Fruit fly (Drosophila melanogaster) whole organism, embryonic: ENCODE data around the gene CheA29a.

Source experiments
- Atf6 ChIP-seq: fragments of 200-800 bp; sonication (Bioruptor generic); IDR thresholded peaks from 2 replicates; pipeline ENCODE4 v1.3.6; 2022; ENCODE audit warnings: missing biosample characterization, missing genetic modification characterization
- CG10654 ChIP-seq: fragments of 200-800 bp; sonication (Bioruptor generic); optimal IDR thresholded peaks from 2 replicates; lab custom pipeline; 2016; ENCODE audit warnings: missing biosample characterization, missing genetic modification characterization
- CG13424 ChIP-seq: fragments of 200-800 bp; sonication (Bioruptor generic); optimal IDR thresholded peaks from 2 replicates; lab custom pipeline; 2019; ENCODE audit warnings: missing biosample characterization, mild to moderate bottlenecking, missing genetic modification characterization, moderate library complexity
- CG2199 ChIP-seq: fragments of 200-800 bp; sonication (Bioruptor generic); IDR thresholded peaks from 3 replicates; pipeline ENCODE4 v1.3.6; 2022; ENCODE audit warnings: missing biosample characterization, missing genetic modification characterization
- CG3407 ChIP-seq: fragments of 200-800 bp; sonication (Bioruptor generic); optimal IDR thresholded peaks from 2 replicates; lab custom pipeline; 2018; ENCODE audit warnings: missing biosample characterization, mild to moderate bottlenecking, missing genetic modification characterization
- CG9727 ChIP-seq: fragments of 200-800 bp; sonication (Bioruptor generic); optimal IDR thresholded peaks from 3 replicates; lab custom pipeline; 2017; ENCODE audit warnings: missing biosample characterization, mild to moderate bottlenecking, missing genetic modification characterization
- D19A ChIP-seq: fragments of 200-800 bp; optimal IDR thresholded peaks from 3 replicates; lab custom pipeline; 2019; ENCODE audit warnings: missing biosample characterization, mild to moderate bottlenecking, missing genetic modification characterization, moderate library complexity
- Ets65A ChIP-seq: fragments of 200-800 bp; sonication (Bioruptor generic); peaks from one replicate; lab custom pipeline; 2016; ENCODE audit warnings: missing biosample characterization, missing genetic modification characterization
- Hr78 ChIP-seq, 2 experiments: fragments of 200-800 bp in 1 of 2; fragments of >200 bp in 1 of 2; sonication (Bioruptor generic) in 1 of 2; optimal IDR thresholded peaks; 2 replicates each; lab custom pipeline; 2017 to 2019; ENCODE audit warnings: missing biosample characterization in 2 of 2, missing genetic modification characterization in 2 of 2, mild to moderate bottlenecking in 1 of 2, moderate library complexity in 1 of 2
- MBD-R2 ChIP-seq: fragments of 200-800 bp; sonication (Bioruptor generic); IDR thresholded peaks from 2 replicates; pipeline ENCODE4 v1.3.6; 2022; ENCODE audit warnings: missing biosample characterization, missing genetic modification characterization
- Med ChIP-seq: fragments of 200-800 bp; sonication (Bioruptor generic); peaks from one replicate; lab custom pipeline; 2016; ENCODE audit warnings: missing biosample characterization, missing genetic modification characterization, mild to moderate bottlenecking, inconsistent platforms, moderate library complexity
- Nf-YB ChIP-seq: fragments of 200-800 bp; sonication (Bioruptor generic); optimal IDR thresholded peaks from 3 replicates; lab custom pipeline; 2019; ENCODE audit warnings: missing biosample characterization, mild to moderate bottlenecking, missing genetic modification characterization, moderate library complexity
- Pdp1 ChIP-seq, 2 experiments: fragments of 200-800 bp; sonication (Bioruptor generic); optimal IDR thresholded peaks; 3 replicates each; lab custom pipeline; 2016; ENCODE audit warnings: missing biosample characterization in 2 of 2, missing genetic modification characterization in 2 of 2, mild to moderate bottlenecking in 1 of 2, moderate library complexity in 1 of 2
- YL-1 ChIP-seq: fragments of 200-800 bp; sonication (Bioruptor generic); optimal IDR thresholded peaks from 3 replicates; lab custom pipeline; 2017; ENCODE audit warnings: missing biosample characterization, mild to moderate bottlenecking, missing genetic modification characterization
- ab ChIP-seq: fragments of 200-800 bp; sonication (Bioruptor generic); optimal IDR thresholded peaks from 2 replicates; lab custom pipeline; 2016; ENCODE audit warnings: missing biosample characterization, missing genetic modification characterization
- bbx ChIP-seq: fragments of 200-800 bp; sonication (Bioruptor generic); IDR thresholded peaks from 2 replicates; pipeline ENCODE4 v1.3.6; 2022; ENCODE audit warnings: missing biosample characterization, missing genetic modification characterization; ENCODE audit not compliant: partially characterized antibody
- gsb-n ChIP-seq: fragments of 200-800 bp; sonication (Bioruptor generic); optimal IDR thresholded peaks from 3 replicates; lab custom pipeline; 2018; ENCODE audit warnings: missing biosample characterization, mild to moderate bottlenecking, missing genetic modification characterization
- pita ChIP-seq: fragments of 200-800 bp; sonication (Bioruptor generic); optimal IDR thresholded peaks from 2 replicates; lab custom pipeline; 2017; ENCODE audit warnings: missing biosample characterization, mild to moderate bottlenecking, missing genetic modification characterization
- sens-2 ChIP-seq: fragments of 200-800 bp; sonication (Bioruptor generic); IDR thresholded peaks from 2 replicates; pipeline ENCODE4 v1.3.6; 2022; ENCODE audit warnings: missing biosample characterization, missing genetic modification characterization
- ssp ChIP-seq: fragments of 200-800 bp; sonication (Bioruptor generic); IDR thresholded peaks from 2 replicates; pipeline ENCODE4 v1.3.6; 2022; ENCODE audit warnings: missing biosample characterization, missing genetic modification characterization
- zf30C ChIP-seq: fragments of 200-800 bp; sonication (Bioruptor generic); optimal IDR thresholded peaks from 3 replicates; lab custom pipeline; 2018; ENCODE audit warnings: missing biosample characterization, mild to moderate bottlenecking, missing genetic modification characterization
- zfh1 ChIP-seq: fragments of 200-800 bp; sonication (Bioruptor generic); IDR thresholded peaks from 3 replicates; pipeline ENCODE4 v1.3.6; 2022; ENCODE audit warnings: missing biosample characterization, missing genetic modification characterization

CheA29a gene

DNA sequence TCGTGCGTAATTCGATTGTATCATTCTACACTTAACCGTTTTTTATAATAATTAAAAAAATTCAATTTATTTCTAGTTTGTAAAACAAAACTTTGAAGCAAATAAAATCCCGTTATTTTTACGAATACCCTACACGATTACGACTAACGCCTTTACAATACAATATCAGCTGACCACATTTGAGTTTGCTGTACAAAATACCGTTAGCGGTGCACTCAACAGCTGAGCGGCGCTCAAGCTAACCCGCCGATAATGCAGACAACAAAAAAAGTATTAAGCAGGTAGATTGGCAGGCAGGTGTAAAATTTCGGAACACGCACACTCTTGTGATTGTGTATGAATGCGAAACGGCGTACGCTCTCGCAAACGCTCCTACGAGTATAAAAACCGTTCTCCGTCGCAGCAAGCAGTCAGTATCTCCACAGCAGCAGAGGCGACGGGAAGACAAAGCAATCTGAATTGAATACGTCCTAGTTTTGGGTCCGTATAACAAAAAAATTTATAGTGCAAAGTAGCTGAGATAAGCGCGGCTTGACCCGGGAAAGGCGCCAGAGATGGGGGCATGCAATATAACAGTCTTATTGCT, 44.7 kb downstream of the CheA29a start, which contains the start of gene Acer (continued):
- TF ChIP-seq CG13424: peak; percentile 18
- TF ChIP-seq gsb-n (tag; lab: Kevin White, UChicago): no peak
- TF ChIP-seq Atf6 (GFP tag; lab: Robert Waterston, UW): no peak
- no peak for TF ChIP-seq sens-2 (GFP tag; lab: Robert Waterston, UW)
- TF ChIP-seq ssp (GFP tag; lab: Robert Waterston, UW): no peak
- peak; percentile 40 for TF ChIP-seq D19A (tag; lab: Kevin White, UChicago)
- TF ChIP-seq CG9727 (GFP tag; lab: Kevin White, UChicago): no peak
- TF ChIP-seq bbx (GFP tag; lab: Robert Waterston, UW): peak; percentile 56; the same call in 1 of the 2 replicates
- TF ChIP-seq pita: no peak
- TF ChIP-seq CG10654 (GFP tag; lab: Kevin White, UChicago): no peak
- TF ChIP-seq YL-1: no peak
- TF ChIP-seq ab (GFP tag; lab: Kevin White, UChicago): no peak
- peak in 1 of 2 experiments; percentile 87 for TF ChIP-seq Hr78 (GFP tag; optimal IDR thresholded peaks at IDR 0.05; lab: Kevin White, UChicago)

DNA sequence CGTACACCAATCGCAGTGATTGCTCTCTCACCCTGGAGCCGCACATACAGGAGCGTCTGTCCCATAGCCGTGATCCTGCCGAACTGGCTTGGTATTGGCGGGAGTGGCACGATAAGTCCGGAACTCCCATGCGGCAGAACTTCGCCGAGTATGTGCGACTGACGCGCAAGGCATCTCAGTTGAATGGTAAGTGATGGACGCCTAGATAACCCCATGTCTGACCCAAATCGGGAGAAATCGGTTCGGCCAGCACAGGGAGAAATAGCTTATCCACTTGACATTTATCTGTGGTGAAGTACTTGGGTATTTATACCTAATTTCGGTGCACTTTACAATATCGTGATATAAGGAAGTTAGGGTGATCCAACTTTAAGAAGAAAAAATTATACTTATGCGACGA, 45.6 kb downstream of the CheA29a start:
- TF ChIP-seq MBD-R2 (GFP tag; lab: Robert Waterston, UW) (0 out of 2 replicates have a peak, but pooled peaks have one; percentile 8), CG3407 (GFP tag; lab: Kevin White, UChicago) (no peak), CG2199 (GFP tag; lab: Robert Waterston, UW) (0 out of 3 replicates have a peak, but pooled peaks have one; percentile 51), zfh1 (GFP tag; lab: Robert Waterston, UW) (0 out of 3 replicates have a peak, but pooled peaks have one; percentile 7), Med (GFP tag; lab: Kevin White, UChicago) (peak; percentile 14)

DNA sequence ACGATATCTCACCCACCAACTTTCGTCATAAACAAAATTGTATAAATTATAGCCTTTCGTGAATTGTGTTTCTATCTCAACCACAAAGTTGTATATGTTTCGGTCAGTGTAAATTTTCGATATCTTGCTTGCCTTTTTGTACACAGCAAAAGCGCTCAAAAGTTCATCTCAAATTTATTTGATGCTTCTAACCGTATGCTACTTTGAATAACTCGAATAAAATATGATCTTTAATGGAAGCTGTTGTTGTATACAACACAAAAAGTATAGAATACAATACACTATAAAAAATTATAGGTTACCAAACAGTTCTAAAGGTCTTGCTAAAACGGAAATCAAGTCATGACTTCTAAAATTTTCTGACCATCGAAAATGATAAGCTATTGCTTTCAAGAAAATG, 47.9 kb downstream of the CheA29a start:
- peak; percentile 2 for TF ChIP-seq zf30C (GFP tag; lab: Kevin White, UChicago)
- peak in 1 of 2 experiments; percentile 71 for TF ChIP-seq Pdp1 (GFP tag; optimal IDR thresholded peaks at IDR 0.05; lab: Kevin White, UChicago)
- no peak for TF ChIP-seq Nf-YB (GFP tag; lab: Kevin White, UChicago)
- peak; percentile 61 for TF ChIP-seq Ets65A (GFP tag; lab: Kevin White, UChicago)
